Worm (Caenorhabditis elegans): ENCODE results near the gene T23G4.127.

The T23G4.127 gene

DNA sequence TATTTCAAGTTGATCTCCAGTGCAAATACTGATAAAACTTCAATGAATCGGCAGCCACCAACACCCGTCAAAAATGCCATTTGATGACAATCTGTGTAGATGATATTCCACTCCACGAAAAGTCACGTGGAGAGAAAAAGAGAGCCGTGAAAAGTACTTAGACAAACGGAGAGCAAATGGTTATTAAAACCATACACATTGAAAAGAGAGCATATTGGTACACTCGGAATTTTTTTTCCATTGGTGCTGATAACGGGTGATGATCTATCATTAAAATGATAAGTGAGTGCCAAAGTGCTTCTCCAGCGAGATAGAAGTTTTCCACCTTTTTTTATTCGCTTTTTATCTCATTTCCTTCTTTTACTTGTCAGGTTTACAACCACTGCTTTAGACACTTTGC is 26.7 kb upstream of the T23G4.127 start:
- TF ChIP-seq unc-62 (GFP tag; optimal IDR thresholded peaks at IDR 0.05), result no peak
- no peak for TF ChIP-seq lin-13 (tag; optimal IDR thresholded peaks at IDR 0.05)
- TF ChIP-seq mls-2 (tag; optimal IDR thresholded peaks at IDR 0.05), result no peak
- no peak for TF ChIP-seq ces-1 (GFP tag; optimal IDR thresholded peaks at IDR 0.05)

DNA sequence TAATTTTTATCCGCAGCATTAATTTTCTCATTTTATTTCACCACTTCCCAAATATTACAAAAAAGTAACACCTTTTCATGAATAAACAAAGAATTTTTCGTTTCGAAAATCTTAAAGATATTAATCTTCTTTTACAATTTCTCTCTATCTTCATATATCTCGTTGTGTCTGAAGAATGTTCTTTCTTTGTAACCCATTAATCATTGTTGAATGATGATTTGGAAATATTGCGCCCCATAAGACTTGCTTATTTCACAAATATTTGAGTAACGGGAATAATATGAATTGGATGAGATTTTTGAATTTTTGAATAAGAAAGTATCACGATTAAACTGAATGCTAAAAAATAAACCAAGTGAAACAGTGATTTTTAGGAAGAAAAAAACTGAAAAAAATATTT is 22.5 kb upstream of the T23G4.127 start:
- no peak for TF ChIP-seq lin-13 (tag; optimal IDR thresholded peaks at IDR 0.05)
- TF ChIP-seq unc-62 (GFP tag; optimal IDR thresholded peaks at IDR 0.05), result peak; percentile 84
- no peak for TF ChIP-seq cnd-1 (tag; optimal IDR thresholded peaks at IDR 0.05)
- TF ChIP-seq nhr-76 (tag; optimal IDR thresholded peaks at IDR 0.05), result no peak
- no peak for TF ChIP-seq lin-32 (GFP tag; optimal IDR thresholded peaks at IDR 0.05)
- no peak for TF ChIP-seq blmp-1 (tag; optimal IDR thresholded peaks at IDR 0.05)
- TF ChIP-seq mab-5 (tag; optimal IDR thresholded peaks at IDR 0.05), result peak; percentile 66

DNA sequence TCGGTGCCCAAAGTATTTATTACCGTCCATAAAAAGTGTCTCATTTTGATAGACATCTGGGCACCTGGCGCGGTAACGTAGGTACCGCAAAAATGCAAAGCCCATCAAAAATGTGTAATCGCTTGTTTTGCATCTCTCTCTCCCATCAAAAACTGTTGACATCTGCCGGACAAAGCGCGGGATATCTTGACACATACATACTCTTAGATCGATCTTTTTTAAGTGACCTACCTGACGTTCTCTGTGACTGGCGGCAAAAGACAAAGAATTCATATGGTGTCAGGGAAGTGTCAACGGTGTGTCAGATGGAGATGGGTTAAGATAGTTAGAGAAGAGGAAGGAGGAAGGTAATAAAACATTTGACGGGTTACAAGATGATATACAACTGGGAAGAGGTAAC is 20.4 kb upstream of the T23G4.127 start:
- TF ChIP-seq nhr-2 (tag; optimal IDR thresholded peaks at IDR 0.05), result peak; percentile 96
- TF ChIP-seq unc-62 (GFP tag; optimal IDR thresholded peaks at IDR 0.05), result peak; percentile 99
- no peak for TF ChIP-seq sem-2 (GFP tag; optimal IDR thresholded peaks at IDR 0.05)
- TF ChIP-seq elt-1 (tag; optimal IDR thresholded peaks at IDR 0.05; ENCODE audit: borderline replicate concordance, insufficient read depth), result peak; percentile 91

DNA sequence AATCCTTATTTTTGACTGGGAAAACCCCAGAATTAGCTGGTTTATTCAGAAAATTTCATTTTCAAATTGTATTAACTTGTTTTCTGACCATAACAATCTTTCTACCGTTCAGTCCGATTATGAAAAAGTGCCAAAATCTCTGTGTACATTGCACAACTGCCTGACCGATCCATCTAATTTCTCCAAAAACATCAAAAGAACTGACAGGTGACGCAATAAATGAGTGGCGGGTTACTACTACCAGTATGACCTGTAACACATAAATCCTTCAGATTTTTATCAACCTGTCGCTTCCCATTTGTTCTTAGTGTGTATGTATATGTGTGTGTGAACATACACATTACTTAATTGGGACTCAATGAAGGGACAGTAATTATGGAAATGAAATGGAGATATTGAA is 18.2 kb upstream of the T23G4.127 start:
- TF ChIP-seq zip-8 (tag; optimal IDR thresholded peaks at IDR 0.05) (peak; percentile 59), sptf-1 (tag; optimal IDR thresholded peaks at IDR 0.05) (no peak), lin-13 (tag; optimal IDR thresholded peaks at IDR 0.05) (no peak), elt-1 (tag; optimal IDR thresholded peaks at IDR 0.05; ENCODE audit: borderline replicate concordance, insufficient read depth) (peak; percentile 73), nhr-2 (tag; optimal IDR thresholded peaks at IDR 0.05) (peak; percentile 97), unc-62 (GFP tag; optimal IDR thresholded peaks at IDR 0.05) (peak; percentile 99)

DNA sequence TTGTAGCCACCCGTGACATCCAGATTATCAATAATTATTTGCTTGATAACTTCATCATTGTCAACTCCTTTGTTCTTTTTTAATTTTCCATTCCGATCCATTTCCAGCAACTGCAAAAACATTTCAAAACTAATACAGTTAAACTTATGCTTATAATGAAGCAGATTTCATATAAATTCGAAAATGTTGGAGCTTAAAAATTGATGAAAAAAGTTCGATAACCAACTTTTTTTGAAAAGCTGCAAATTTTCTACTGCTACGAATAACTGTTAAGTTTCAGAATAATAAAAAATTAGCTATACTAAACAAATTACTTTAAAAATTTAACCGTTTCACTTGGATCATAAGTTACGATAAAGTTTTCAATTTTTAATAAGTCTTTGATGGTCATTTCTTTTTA is 17.8 kb upstream of the T23G4.127 start, which contains the start of gene C47A4.1:
Gene C47A4.1, minus strand, starts transcription at position 101 of the 400 bp plus-strand sequence.
- TF ChIP-seq ceh-39 (tag; optimal IDR thresholded peaks at IDR 0.05) (no peak), unc-62 (GFP tag; optimal IDR thresholded peaks at IDR 0.05) (no peak), ces-1 (GFP tag; optimal IDR thresholded peaks at IDR 0.05) (no peak), elt-3 (tag; optimal IDR thresholded peaks at IDR 0.05) (no peak), ham-2 (GFP tag; optimal IDR thresholded peaks at IDR 0.05) (no peak), flh-1 (GFP tag; optimal IDR thresholded peaks at IDR 0.05) (no peak), drap-1 (GFP tag; optimal IDR thresholded peaks at IDR 0.05) (no peak), hlh-1 (tag; optimal IDR thresholded peaks at IDR 0.05) (no peak), ceh-43 (GFP tag; optimal IDR thresholded peaks at IDR 0.05) (no peak), bed-3 (GFP tag; optimal IDR thresholded peaks at IDR 0.05) (no peak), lsy-2 (tag; optimal IDR thresholded peaks at IDR 0.05) (no peak), zip-8 (tag; optimal IDR thresholded peaks at IDR 0.05) (no peak), mab-5 (tag; optimal IDR thresholded peaks at IDR 0.05) (no peak), pha-4 (tag; optimal IDR thresholded peaks at IDR 0.05) (no peak), nhr-76 (tag; optimal IDR thresholded peaks at IDR 0.05) (no peak), mep-1 (tag; optimal IDR thresholded peaks at IDR 0.05) (no peak), nhr-237 (tag; optimal IDR thresholded peaks at IDR 0.05) (no peak), ceh-83 (GFP tag; optimal IDR thresholded peaks at IDR 0.05) (no peak), nhr-2 (tag; optimal IDR thresholded peaks at IDR 0.05) (no peak)

DNA sequence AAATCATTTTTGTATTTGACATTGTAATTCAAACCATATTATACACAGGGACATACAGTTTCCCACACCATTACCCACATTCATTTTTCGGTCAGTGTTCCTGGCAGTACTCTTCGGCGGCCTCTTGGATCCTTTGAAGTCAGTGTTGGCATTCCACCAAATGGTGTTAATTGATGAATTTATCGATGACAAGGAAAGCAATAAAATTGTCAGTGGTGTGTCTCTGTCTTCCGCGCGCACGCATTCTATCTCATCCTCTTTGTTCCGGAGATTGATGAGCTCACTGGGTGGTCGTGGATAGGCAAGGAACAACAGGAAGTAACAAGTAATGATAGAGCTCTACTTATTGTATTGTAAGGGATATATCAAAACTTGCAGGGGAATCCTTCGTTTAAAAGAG is 11.9 kb upstream of the T23G4.127 start:
- TF ChIP-seq hlh-1 (tag; optimal IDR thresholded peaks at IDR 0.05) (peak; percentile 47), unc-62 (GFP tag; optimal IDR thresholded peaks at IDR 0.05) (peak; percentile 92), elt-1 (tag; optimal IDR thresholded peaks at IDR 0.05; ENCODE audit: borderline replicate concordance, insufficient read depth) (no peak)

DNA sequence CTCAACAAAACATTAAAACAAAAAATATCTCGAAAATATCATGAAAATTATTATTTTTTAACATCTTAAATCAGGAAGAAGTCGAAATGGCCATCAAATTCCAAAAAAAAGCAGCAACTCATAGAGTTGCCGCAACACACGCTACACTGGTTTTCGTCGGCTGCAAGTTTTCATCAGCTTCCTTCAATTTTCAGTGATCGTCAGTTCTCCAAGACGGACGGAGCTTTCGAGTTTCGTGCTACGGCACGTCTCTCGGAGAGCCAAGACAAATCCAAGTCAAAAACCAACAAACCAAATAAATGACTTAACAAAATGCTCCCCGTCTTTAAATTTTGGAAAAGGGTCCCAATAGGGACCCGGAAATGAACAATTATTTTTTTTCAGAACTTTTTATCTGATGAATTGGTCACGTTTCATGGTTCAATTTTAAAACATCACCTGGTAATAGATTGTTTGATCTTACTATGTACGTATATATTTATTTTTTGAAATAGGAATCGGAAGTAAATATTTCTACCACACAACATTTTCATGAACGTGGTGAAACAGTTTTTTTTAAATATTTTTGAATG is 10.7 kb upstream of the T23G4.127 start:
- TF ChIP-seq unc-39 (tag; optimal IDR thresholded peaks at IDR 0.05) (no peak), ces-1 (GFP tag; optimal IDR thresholded peaks at IDR 0.05) (no peak), nhr-28 (tag; optimal IDR thresholded peaks at IDR 0.05) (no peak), mep-1 (tag; optimal IDR thresholded peaks at IDR 0.05) (no peak), flh-1 (GFP tag; optimal IDR thresholded peaks at IDR 0.05) (no peak), cnd-1 (tag; optimal IDR thresholded peaks at IDR 0.05) (no peak), ceh-43 (GFP tag; optimal IDR thresholded peaks at IDR 0.05) (no peak), blmp-1 (tag; optimal IDR thresholded peaks at IDR 0.05) (no peak), zip-8 (tag; optimal IDR thresholded peaks at IDR 0.05) (no peak), hlh-1 (tag; optimal IDR thresholded peaks at IDR 0.05) (no peak), ceh-39 (tag; optimal IDR thresholded peaks at IDR 0.05) (no peak), ceh-83 (GFP tag; optimal IDR thresholded peaks at IDR 0.05) (no peak)
